Worm (Caenorhabditis elegans) whole organism, mixed stage, embryonic: ENCODE data around the gene hal-3.

Experiments used
- lsy-2 ChIP-seq: fragments of 150-350 bp; optimal IDR thresholded peaks from 2 replicates; lab custom pipeline; 2014; ENCODE audit warnings: missing biosample characterization, missing genetic modification characterization
- mab-5 ChIP-seq: fragments of 150-350 bp; optimal IDR thresholded peaks from 2 replicates; lab custom pipeline; 2014; ENCODE audit warnings: missing biosample characterization, missing genetic modification characterization
- mep-1 ChIP-seq: fragments of 150-350 bp; optimal IDR thresholded peaks from 2 replicates; lab custom pipeline; 2017; ENCODE audit warnings: missing biosample characterization, missing genetic modification reagents, missing genetic modification characterization, inconsistent platforms
- nhr-237 ChIP-seq: fragments of 150-350 bp; optimal IDR thresholded peaks from 2 replicates; lab custom pipeline; 2014; ENCODE audit warnings: missing biosample characterization, missing genetic modification characterization
- nhr-28 ChIP-seq: fragments of 150-350 bp; optimal IDR thresholded peaks from 2 replicates; lab custom pipeline; 2014; ENCODE audit warnings: missing biosample characterization, missing genetic modification characterization
- nhr-76 ChIP-seq: sonication (generic microtip); optimal IDR thresholded peaks from 2 replicates; lab custom pipeline; 2017; ENCODE audit warnings: missing biosample characterization, missing genetic modification characterization
- pha-4 ChIP-seq: fragments of 150-350 bp; optimal IDR thresholded peaks from 2 replicates; lab custom pipeline; 2018; ENCODE audit warnings: missing biosample characterization, missing genetic modification reagents, missing genetic modification characterization
- snpc-4 ChIP-seq: fragments of 150-350 bp; optimal IDR thresholded peaks from 2 replicates; lab custom pipeline; 2014; ENCODE audit warnings: missing biosample characterization, missing genetic modification characterization
- zip-8 ChIP-seq: fragments of 150-350 bp; optimal IDR thresholded peaks from 2 replicates; lab custom pipeline; 2014; ENCODE audit warnings: missing biosample characterization, missing genetic modification characterization
- ztf-11 ChIP-seq: fragments of 150-350 bp; optimal IDR thresholded peaks from 2 replicates; lab custom pipeline; 2014; ENCODE audit warnings: missing biosample characterization, missing genetic modification characterization

- TF ChIP-seq mep-1 (tag; lab: Kevin White, UChicago) (peak; percentile 6), pha-4 (tag; lab: Kevin White, UChicago) (no peak), mab-5 (tag; lab: Kevin White, UChicago) (no peak), snpc-4 (no peak), nhr-76 (tag; lab: Kevin White, UChicago) (no peak), ztf-11 (tag; lab: Kevin White, UChicago) (peak; percentile 22), lsy-2 (tag; lab: Kevin White, UChicago) (no peak), zip-8 (tag; lab: Kevin White, UChicago) (no peak), nhr-28 (tag; lab: Kevin White, UChicago) (no peak), nhr-237 (tag; lab: Kevin White, UChicago) (no peak)
These were observed 50.9 kb downstream of the hal-3 start for ce11 chrII:9566045-9566444.
